Worm (Caenorhabditis elegans) whole organism, mixed stage, embryonic: Measurements from ENCODE around the gene pqn-35.

Source experiments
- cnd-1 ChIP-seq: fragments of 200-800 bp; sonication (Bioruptor generic); optimal IDR thresholded peaks from 2 replicates; lab custom pipeline; 2018; ENCODE audit warnings: mild to moderate bottlenecking, missing genetic modification characterization, missing compliant biosample characterization
- drap-1 ChIP-seq: fragments of 200-800 bp; sonication (Bioruptor generic); optimal IDR thresholded peaks from 3 replicates; lab custom pipeline; 2018; ENCODE audit warnings: mild to moderate bottlenecking, missing genetic modification characterization, missing compliant biosample characterization
- elt-1 ChIP-seq: sonication (generic microtip); optimal IDR thresholded peaks from 2 replicates; lab custom pipeline; 2017; ENCODE audit warnings: missing genetic modification characterization, mild to moderate bottlenecking, missing compliant biosample characterization, antibody characterized with exemption, moderate library complexity, borderline replicate concordance; ENCODE audit not compliant: insufficient read depth
- lsy-2 ChIP-seq: fragments of 150-350 bp; optimal IDR thresholded peaks from 2 replicates; lab custom pipeline; 2014; ENCODE audit warnings: missing biosample characterization, missing genetic modification characterization
- mep-1 ChIP-seq: fragments of 150-350 bp; optimal IDR thresholded peaks from 2 replicates; lab custom pipeline; 2017; ENCODE audit warnings: missing biosample characterization, missing genetic modification reagents, missing genetic modification characterization, inconsistent platforms
- nhr-237 ChIP-seq: fragments of 150-350 bp; optimal IDR thresholded peaks from 2 replicates; lab custom pipeline; 2014; ENCODE audit warnings: missing biosample characterization, missing genetic modification characterization
- nhr-28 ChIP-seq: fragments of 150-350 bp; optimal IDR thresholded peaks from 2 replicates; lab custom pipeline; 2014; ENCODE audit warnings: missing biosample characterization, missing genetic modification characterization
- pha-4 ChIP-seq: fragments of 150-350 bp; optimal IDR thresholded peaks from 2 replicates; lab custom pipeline; 2018; ENCODE audit warnings: missing biosample characterization, missing genetic modification reagents, missing genetic modification characterization
- unc-39 ChIP-seq: fragments of 150-350 bp; optimal IDR thresholded peaks from 2 replicates; lab custom pipeline; 2014; ENCODE audit warnings: missing biosample characterization, missing genetic modification characterization
- unc-62 ChIP-seq: fragments of 150-350 bp; optimal IDR thresholded peaks from 2 replicates; lab custom pipeline; 2014; ENCODE audit warnings: missing biosample characterization, missing genetic modification reagents, missing genetic modification characterization
- zip-8 ChIP-seq: fragments of 150-350 bp; optimal IDR thresholded peaks from 2 replicates; lab custom pipeline; 2014; ENCODE audit warnings: missing biosample characterization, missing genetic modification characterization
- ztf-11 ChIP-seq: fragments of 150-350 bp; optimal IDR thresholded peaks from 2 replicates; lab custom pipeline; 2014; ENCODE audit warnings: missing biosample characterization, missing genetic modification characterization

DNA sequence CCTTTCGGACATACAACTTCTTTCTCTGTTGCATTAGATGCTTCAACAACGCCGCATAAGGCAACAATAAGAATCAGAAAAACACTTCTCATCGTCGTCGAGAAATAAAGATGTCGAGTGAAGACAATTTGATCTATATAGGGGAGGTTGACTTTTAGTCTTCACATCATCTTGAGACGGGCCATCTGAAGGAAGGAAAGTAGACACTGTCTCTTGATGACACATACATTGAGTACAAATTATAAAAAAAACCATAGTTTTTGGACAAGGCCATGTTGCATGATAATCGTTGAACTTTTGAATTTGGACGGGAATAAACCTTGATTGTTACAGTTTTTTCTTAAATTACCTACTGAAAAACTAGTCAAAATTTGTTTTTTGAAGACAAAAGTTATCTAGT, 8.9 kb downstream of the pqn-35 start, which contains the start of gene clec-139:
- no peak for TF ChIP-seq unc-39 (tag; lab: Kevin White, UChicago)
- TF ChIP-seq cnd-1 (tag; lab: Kevin White, UChicago): no peak
- TF ChIP-seq nhr-28 (tag; lab: Kevin White, UChicago): no peak
- no peak for TF ChIP-seq elt-1 (tag; lab: Kevin White, UChicago)
- TF ChIP-seq ztf-11 (tag; lab: Kevin White, UChicago): no peak
- no peak for TF ChIP-seq mep-1 (tag; lab: Kevin White, UChicago)
- TF ChIP-seq drap-1 (GFP tag; lab: Kevin White, UChicago): no peak
- TF ChIP-seq zip-8: no peak
- no peak for TF ChIP-seq pha-4 (tag; lab: Kevin White, UChicago)
- no peak for TF ChIP-seq unc-62 (GFP tag; lab: Kevin White, UChicago)
- TF ChIP-seq lsy-2 (tag; lab: Kevin White, UChicago): no peak
- no peak for TF ChIP-seq nhr-237
